Worm (Caenorhabditis elegans): ENCODE data around the gene gex-2.

DNA sequence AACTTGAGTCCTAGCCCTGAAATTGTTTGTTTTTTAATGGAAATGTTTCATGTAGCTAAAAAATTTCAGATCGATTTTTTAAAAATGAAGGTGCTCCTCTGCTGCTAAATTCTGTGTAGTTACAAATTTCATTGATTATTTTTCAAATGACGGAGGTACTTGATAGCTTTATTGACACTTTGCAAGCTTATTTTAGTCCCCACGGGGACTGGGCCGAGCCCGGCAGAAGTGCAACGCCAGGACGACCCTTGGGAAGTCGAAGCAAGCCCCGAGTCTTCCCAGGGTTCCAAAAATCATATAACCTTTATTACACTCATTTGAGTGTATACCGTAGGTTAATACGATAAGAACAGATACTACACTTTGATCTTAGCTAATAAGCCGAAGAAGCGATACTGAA, 51.3 kb downstream of the gex-2 start:
- TF ChIP-seq akir-1 (GFP tag; optimal IDR thresholded peaks at IDR 0.05), result no peak
- no peak for TF ChIP-seq madf-3 (GFP tag; IDR thresholded peaks at IDR 0.05)
- TF ChIP-seq pbrm-1 (GFP tag; IDR thresholded peaks at IDR 0.05), result no peak
- no peak for TF ChIP-seq B0035.1 (tag; optimal IDR thresholded peaks at IDR 0.05)
- TF ChIP-seq ama-1 (optimal IDR thresholded peaks at IDR 0.05), result no peak
- no peak for TF ChIP-seq ama-1 (GFP tag; optimal IDR thresholded peaks at IDR 0.05)
- no peak for TF ChIP-seq F49E8.2 (tag; optimal IDR thresholded peaks at IDR 0.05; ENCODE audit: insufficient read depth)

Data from whole organism, young adult.